Worm (Caenorhabditis elegans) whole organism, L2 larva: ENCODE data around the gene srsx-16.

ENCODE experiments used
- ceh-82 ChIP-seq: fragments of 150-350 bp; optimal IDR thresholded peaks from 2 replicates; lab custom pipeline; 2014; ENCODE audit warnings: missing biosample characterization, missing genetic modification characterization
- nhr-10 ChIP-seq: sonication (generic microtip); optimal IDR thresholded peaks from 2 replicates; lab custom pipeline; 2017; ENCODE audit warnings: missing biosample characterization, missing genetic modification characterization
- nhr-25 ChIP-seq: fragments of 150-350 bp; sonication (generic microtip); optimal IDR thresholded peaks from 3 replicates; lab custom pipeline; 2014; ENCODE audit warnings: missing biosample characterization, missing genetic modification characterization
- unc-39 ChIP-seq: fragments of 150-350 bp; optimal IDR thresholded peaks from 2 replicates; lab custom pipeline; 2014; ENCODE audit warnings: missing biosample characterization, missing genetic modification characterization
- unc-55 ChIP-seq: fragments of 150-350 bp; sonication (generic microtip); optimal IDR thresholded peaks from 3 replicates; lab custom pipeline; 2014; ENCODE audit warnings: missing biosample characterization, missing genetic modification reagents, missing genetic modification characterization
- unc-62 ChIP-seq: fragments of 150-350 bp; optimal IDR thresholded peaks from 2 replicates; lab custom pipeline; 2014; ENCODE audit warnings: missing biosample characterization, missing genetic modification reagents, missing genetic modification characterization

DNA sequence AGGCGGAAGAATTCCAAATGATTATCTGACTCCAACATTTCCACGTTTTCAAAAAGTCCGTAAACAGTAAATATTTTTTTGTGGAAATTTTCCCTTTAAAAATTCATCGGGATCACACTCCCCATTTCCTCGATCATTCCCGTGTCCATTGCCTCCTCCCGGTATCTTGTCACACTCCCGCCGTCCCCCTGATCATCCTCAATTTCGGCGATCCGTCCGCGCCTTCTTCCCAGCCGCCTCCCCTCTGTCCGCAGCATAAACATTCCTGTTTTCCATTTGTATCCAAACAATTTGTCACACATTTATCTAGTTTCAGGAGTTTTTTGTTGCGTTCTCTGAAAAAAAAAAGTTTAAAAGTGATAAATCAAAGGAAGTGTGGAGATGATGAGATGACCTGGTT lies 26.6 kb downstream of the srsx-16 start:
- TF ChIP-seq nhr-25 (tag; lab: Kevin White, UChicago) (no peak), unc-55 (no peak), unc-62 (no peak), ceh-82 (tag; lab: Kevin White, UChicago) (no peak), unc-39 (tag; lab: Kevin White, UChicago) (no peak), nhr-10 (tag; lab: Kevin White, UChicago) (no peak)
